Fruit fly (Drosophila melanogaster): ENCODE data around the gene CG6180.

CG6180 gene

DNA sequence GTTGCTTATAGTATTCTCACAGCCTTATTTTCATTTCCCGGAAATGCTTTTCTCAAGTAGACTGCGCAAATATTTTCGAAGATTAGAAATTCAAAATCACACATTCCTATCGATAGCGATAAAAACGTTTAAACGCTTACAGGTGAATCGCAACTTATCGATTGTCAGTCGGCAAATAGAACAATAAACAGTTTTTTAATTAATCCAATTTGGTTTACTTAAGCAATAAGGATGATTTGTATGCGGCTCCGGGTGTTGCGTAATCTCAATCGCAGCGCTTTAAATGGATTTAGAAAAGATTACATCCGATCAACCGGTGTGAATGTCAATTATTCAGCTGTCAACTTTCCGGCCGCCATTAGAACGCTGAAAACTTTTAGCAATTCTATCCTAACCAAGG is at the start of gene CG6180, which contains the start of gene CG15484:
Gene CG6180, plus strand, starts transcription at position 122 of the 400 bp plus-strand sequence.
Gene CG15484, minus strand, starts transcription at position 172 of the 400 bp plus-strand sequence.
- peak; percentile 24 for TF ChIP-seq bab1 (GFP tag; optimal IDR thresholded peaks at IDR 0.05)
- no peak for TF ChIP-seq Mnt (GFP tag; optimal IDR thresholded peaks at IDR 0.05)
- peak; percentile 20 for TF ChIP-seq CG14711 (tag; optimal IDR thresholded peaks at IDR 0.05)

- TF ChIP-seq bab1 (GFP tag; optimal IDR thresholded peaks at IDR 0.05) (no peak), pad (GFP tag; optimal IDR thresholded peaks at IDR 0.05) (no peak), Crg-1 (GFP tag; optimal IDR thresholded peaks at IDR 0.05) (no peak), Hr96 (GFP tag; optimal IDR thresholded peaks at IDR 0.05) (no peak), toe (GFP tag; optimal IDR thresholded peaks at IDR 0.05) (no peak), Mnt (GFP tag; optimal IDR thresholded peaks at IDR 0.05) (no peak), CG11617 (GFP tag; optimal IDR thresholded peaks at IDR 0.05) (no peak), cnc (optimal IDR thresholded peaks at IDR 0.05) (no peak), Clk (GFP tag; optimal IDR thresholded peaks at IDR 0.05) (no peak), CG1620 (GFP tag; optimal IDR thresholded peaks at IDR 0.05) (no peak), CG5204 (GFP tag; optimal IDR thresholded peaks at IDR 0.05) (no peak), kay (GFP tag; ENCODE audit: borderline replicate concordance) (no peak), tj (GFP tag; optimal IDR thresholded peaks at IDR 0.05) (no peak), CG7045 (GFP tag; optimal IDR thresholded peaks at IDR 0.05) (no peak), CG33017 (tag; optimal IDR thresholded peaks at IDR 0.05) (no peak), ovo (GFP tag; optimal IDR thresholded peaks at IDR 0.05) (no peak), CG12768 (GFP tag; optimal IDR thresholded peaks at IDR 0.05) (no peak)
Observed at dm6 chr2L:12666002-12666576, 41.4 kb upstream of the CG6180 start.

DNA sequence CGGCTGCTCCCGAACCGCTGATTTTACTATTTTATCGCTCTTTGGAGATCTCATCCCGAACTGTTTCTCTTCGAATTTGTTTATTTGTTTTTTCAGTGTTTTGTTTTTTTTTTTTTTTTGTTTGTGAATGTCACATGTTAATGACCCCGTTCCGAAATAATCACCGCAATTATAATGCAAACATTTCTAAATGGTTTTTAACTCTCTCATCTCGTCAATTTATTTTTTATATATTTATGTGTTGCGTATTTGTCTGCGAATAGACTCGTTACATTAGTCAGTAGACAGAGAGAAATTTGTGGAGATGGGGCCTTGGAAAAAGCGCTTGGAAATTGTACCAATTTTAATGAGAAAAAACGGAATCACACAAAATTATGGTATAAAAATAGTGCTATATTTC is 37.8 kb upstream of the CG6180 start, which contains the start of gene Nepl7:
Gene Nepl7, minus strand, starts transcription at position 101 of the 400 bp plus-strand sequence.
- TF ChIP-seq bab1 (GFP tag; optimal IDR thresholded peaks at IDR 0.05): no peak
- no peak for TF ChIP-seq CG7045 (GFP tag; optimal IDR thresholded peaks at IDR 0.05)
- no peak for TF ChIP-seq Hr96 (GFP tag; optimal IDR thresholded peaks at IDR 0.05)
- TF ChIP-seq CG12768 (GFP tag; optimal IDR thresholded peaks at IDR 0.05): no peak
- TF ChIP-seq cic (GFP tag; optimal IDR thresholded peaks at IDR 0.05): no peak
- no peak for TF ChIP-seq tj (GFP tag; optimal IDR thresholded peaks at IDR 0.05)
- TF ChIP-seq CG11617 (GFP tag; optimal IDR thresholded peaks at IDR 0.05): no peak
- no peak for TF ChIP-seq Crg-1 (GFP tag; optimal IDR thresholded peaks at IDR 0.05)
- no peak for TF ChIP-seq pad (GFP tag; optimal IDR thresholded peaks at IDR 0.05)

DNA sequence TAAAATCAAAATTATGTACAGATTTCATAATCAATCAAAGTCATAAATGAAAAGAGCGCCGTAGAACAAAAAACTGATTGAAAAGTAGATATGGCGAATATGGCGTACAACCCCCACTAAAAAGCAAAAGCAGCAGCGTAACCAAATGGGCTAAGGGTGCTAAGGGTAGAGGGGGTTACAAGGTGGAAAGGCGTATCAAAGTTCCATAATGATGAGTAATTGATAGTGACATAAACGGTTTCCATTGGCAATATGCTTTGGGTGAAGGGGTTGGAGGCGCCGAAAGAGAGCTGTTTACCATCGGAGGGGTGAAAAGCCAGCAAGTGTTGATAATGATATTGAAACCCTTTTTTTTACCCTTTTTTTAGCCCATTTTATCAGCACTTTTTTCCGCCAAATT is 35.2 kb upstream of the CG6180 start:
- TF ChIP-seq cic (GFP tag; optimal IDR thresholded peaks at IDR 0.05): no peak
- no peak for TF ChIP-seq bab1 (GFP tag; optimal IDR thresholded peaks at IDR 0.05)
- TF ChIP-seq CG7045 (GFP tag; optimal IDR thresholded peaks at IDR 0.05): no peak
- no peak for TF ChIP-seq Mnt (GFP tag; optimal IDR thresholded peaks at IDR 0.05)
- no peak for TF ChIP-seq Hr96 (GFP tag; optimal IDR thresholded peaks at IDR 0.05)
- no peak for TF ChIP-seq Crg-1 (GFP tag; optimal IDR thresholded peaks at IDR 0.05)
- TF ChIP-seq CG11617 (GFP tag; optimal IDR thresholded peaks at IDR 0.05): no peak
- TF ChIP-seq cnc (optimal IDR thresholded peaks at IDR 0.05): no peak
- TF ChIP-seq tj (GFP tag; optimal IDR thresholded peaks at IDR 0.05): no peak
- TF ChIP-seq CG33017 (tag; optimal IDR thresholded peaks at IDR 0.05): no peak
- TF ChIP-seq ovo (GFP tag; optimal IDR thresholded peaks at IDR 0.05): no peak
- no peak for TF ChIP-seq kay (GFP tag; ENCODE audit: borderline replicate concordance)
- no peak for TF ChIP-seq toe (GFP tag; optimal IDR thresholded peaks at IDR 0.05)
- no peak for TF ChIP-seq pad (GFP tag; optimal IDR thresholded peaks at IDR 0.05)
- TF ChIP-seq CG14711 (tag; optimal IDR thresholded peaks at IDR 0.05): no peak
- no peak for TF ChIP-seq Clk (GFP tag; optimal IDR thresholded peaks at IDR 0.05)

DNA sequence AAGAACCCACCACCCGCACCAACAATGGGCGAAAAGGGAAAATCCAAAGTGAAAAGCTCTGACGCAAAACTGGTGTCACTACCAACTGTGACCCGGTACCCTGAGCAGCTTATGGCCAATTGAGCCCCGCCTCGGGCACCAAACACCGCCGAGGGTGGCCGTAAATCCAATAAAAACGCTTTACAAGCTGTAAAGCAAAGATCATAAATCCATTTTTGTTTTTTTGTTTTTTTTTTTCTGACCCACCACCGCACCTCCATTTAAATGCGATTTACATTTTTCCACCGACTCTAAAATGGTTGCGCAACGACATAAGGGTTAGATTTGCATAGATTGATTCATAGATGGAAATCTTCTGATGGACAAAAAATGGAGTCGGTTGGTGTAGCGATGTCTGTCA is 33.1 kb upstream of the CG6180 start:
- no peak for TF ChIP-seq CG5204 (GFP tag; optimal IDR thresholded peaks at IDR 0.05)
- TF ChIP-seq pad (GFP tag; optimal IDR thresholded peaks at IDR 0.05): no peak
- TF ChIP-seq CG7045 (GFP tag; optimal IDR thresholded peaks at IDR 0.05): no peak
- no peak for TF ChIP-seq tj (GFP tag; optimal IDR thresholded peaks at IDR 0.05)
- no peak for TF ChIP-seq Hr96 (GFP tag; optimal IDR thresholded peaks at IDR 0.05)
- no peak for TF ChIP-seq cnc (optimal IDR thresholded peaks at IDR 0.05)

dm6 chr2L:12678286-12678685 is 29.2 kb upstream of the CG6180 start:
- TF ChIP-seq CG1620 (GFP tag; optimal IDR thresholded peaks at IDR 0.05): no peak
- TF ChIP-seq Clk (GFP tag; optimal IDR thresholded peaks at IDR 0.05): no peak
- TF ChIP-seq CG7045 (GFP tag; optimal IDR thresholded peaks at IDR 0.05): no peak
- no peak for TF ChIP-seq cnc (optimal IDR thresholded peaks at IDR 0.05)
- no peak for TF ChIP-seq CG5204 (GFP tag; optimal IDR thresholded peaks at IDR 0.05)
- peak; percentile 84 for TF ChIP-seq pad (GFP tag; optimal IDR thresholded peaks at IDR 0.05)
- no peak for TF ChIP-seq CG12768 (GFP tag; optimal IDR thresholded peaks at IDR 0.05)

- no peak for TF ChIP-seq kay (GFP tag; ENCODE audit: borderline replicate concordance)
Observed at dm6 chr2L:12679310-12679709, 28.2 kb upstream of the CG6180 start.

All from whole organism, adult.